Fruit fly (Drosophila melanogaster) whole organism, prepupa: Measurements from ENCODE around the gene CG31661.
A peak's percentile ranks its signal among the peaks of the same experiment; 100 is the strongest.

Experiments
- Blimp-1 ChIP-seq: fragments of 200-800 bp; sonication (Bioruptor generic); optimal IDR thresholded peaks from 3 replicates; lab custom pipeline; 2017; ENCODE audit warnings: missing biosample characterization, missing genetic modification characterization, mild to moderate bottlenecking, moderate library complexity, missing genetic modification reagents
- CG10631 ChIP-seq: fragments of 200-800 bp; sonication (Bioruptor generic); optimal IDR thresholded peaks from 2 replicates; lab custom pipeline; 2016; ENCODE audit warnings: missing biosample characterization, missing genetic modification characterization
- CG11294 ChIP-seq: fragments of 200-800 bp; sonication (Bioruptor generic); IDR thresholded peaks from 2 replicates; pipeline ENCODE4 v1.3.6; 2022; ENCODE audit warnings: missing biosample characterization, missing genetic modification characterization
- CG11762 ChIP-seq: fragments of 200-800 bp; sonication (Bioruptor generic); optimal IDR thresholded peaks from 3 replicates; lab custom pipeline; 2016; ENCODE audit warnings: missing biosample characterization, missing genetic modification characterization; ENCODE audit not compliant: insufficient read depth
- CG11902 ChIP-seq: fragments of 200-800 bp; sonication (Bioruptor generic); optimal IDR thresholded peaks from 3 replicates; lab custom pipeline; 2016; ENCODE audit warnings: missing biosample characterization, missing genetic modification characterization
- CG15336 ChIP-seq: fragments of 200-800 bp; sonication (Bioruptor generic); IDR thresholded peaks from 2 replicates; pipeline ENCODE4 v1.3.6; 2022; ENCODE audit warnings: missing biosample characterization, missing genetic modification characterization
- CG1621 ChIP-seq: fragments of 200-800 bp; sonication (Bioruptor generic); optimal IDR thresholded peaks from 3 replicates; lab custom pipeline; 2018; ENCODE audit warnings: missing biosample characterization, mild to moderate bottlenecking, missing genetic modification characterization
- CG3032 ChIP-seq: fragments of 200-800 bp; optimal IDR thresholded peaks from 2 replicates; lab custom pipeline; 2019; ENCODE audit warnings: missing biosample characterization, mild to moderate bottlenecking, missing genetic modification characterization, moderate library complexity
- CG31627 ChIP-seq: fragments of 200-800 bp; sonication (Bioruptor generic); optimal IDR thresholded peaks from 3 replicates; lab custom pipeline; 2016; ENCODE audit warnings: missing biosample characterization, missing genetic modification characterization
- CG32006 ChIP-seq: fragments of 200-800 bp; sonication (Bioruptor generic); optimal IDR thresholded peaks from 3 replicates; lab custom pipeline; 2017; ENCODE audit warnings: missing biosample characterization, mild to moderate bottlenecking, missing genetic modification characterization
- CG34406 ChIP-seq: fragments of 200-800 bp; sonication (Bioruptor generic); optimal IDR thresholded peaks from 3 replicates; lab custom pipeline; 2016; ENCODE audit warnings: missing biosample characterization, missing genetic modification characterization
- CG3919 ChIP-seq: fragments of 200-800 bp; sonication (Bioruptor generic); optimal IDR thresholded peaks from 3 replicates; lab custom pipeline; 2016; ENCODE audit warnings: missing biosample characterization, missing genetic modification characterization
- CG4318 ChIP-seq: fragments of 200-800 bp; sonication (Bioruptor generic); optimal IDR thresholded peaks from 3 replicates; lab custom pipeline; 2017; ENCODE audit warnings: missing biosample characterization, mild to moderate bottlenecking, missing genetic modification characterization
- CG6276 ChIP-seq: fragments of 200-800 bp; sonication (Bioruptor generic); optimal IDR thresholded peaks from 2 replicates; lab custom pipeline; 2017; ENCODE audit warnings: missing biosample characterization, mild to moderate bottlenecking, missing genetic modification characterization
- CG6792 ChIP-seq: fragments of 200-800 bp; sonication (Bioruptor generic); optimal IDR thresholded peaks from 3 replicates; lab custom pipeline; 2016; ENCODE audit warnings: missing biosample characterization, missing genetic modification characterization
- CG6808 ChIP-seq: fragments of 200-800 bp; sonication (Bioruptor generic); optimal IDR thresholded peaks from 3 replicates; lab custom pipeline; 2017; ENCODE audit warnings: missing biosample characterization, missing genetic modification characterization, mild to moderate bottlenecking, moderate library complexity, missing genetic modification reagents
- CG6854 ChIP-seq: fragments of 200-800 bp; sonication (Bioruptor generic); optimal IDR thresholded peaks from 2 replicates; lab custom pipeline; 2017; ENCODE audit warnings: missing biosample characterization, mild to moderate bottlenecking, missing genetic modification characterization
- CG7368 ChIP-seq: fragments of 200-800 bp; sonication (Bioruptor generic); optimal IDR thresholded peaks from 3 replicates; lab custom pipeline; 2016; ENCODE audit warnings: missing biosample characterization, missing genetic modification characterization
- CG8119 ChIP-seq: fragments of 200-800 bp; sonication (Bioruptor generic); IDR thresholded peaks from 3 replicates; pipeline ENCODE4 v1.3.6; 2022; ENCODE audit warnings: missing biosample characterization, missing genetic modification characterization
- CG8319 ChIP-seq: fragments of 200-800 bp; sonication (Bioruptor generic); optimal IDR thresholded peaks from 3 replicates; lab custom pipeline; 2016; ENCODE audit warnings: missing biosample characterization, missing genetic modification characterization
- CG8632 ChIP-seq: fragments of 200-800 bp; sonication (Bioruptor generic); optimal IDR thresholded peaks from 3 replicates; lab custom pipeline; 2016; ENCODE audit warnings: missing biosample characterization, missing genetic modification characterization
- CG9139 ChIP-seq: fragments of 200-800 bp; sonication (Bioruptor generic); optimal IDR thresholded peaks from 3 replicates; lab custom pipeline; 2017; ENCODE audit warnings: missing biosample characterization, mild to moderate bottlenecking, missing genetic modification characterization
- Eip75B ChIP-seq: fragments of 200-800 bp; sonication (Bioruptor generic); optimal IDR thresholded peaks from 3 replicates; lab custom pipeline; 2016; ENCODE audit warnings: missing biosample characterization, missing genetic modification characterization
- Eip78C ChIP-seq: fragments of 200-800 bp; sonication (Bioruptor generic); peaks from one replicate; lab custom pipeline; 2016; ENCODE audit warnings: missing biosample characterization, missing genetic modification characterization
- Ets21C ChIP-seq: fragments of 200-800 bp; sonication (Bioruptor generic); optimal IDR thresholded peaks from 3 replicates; lab custom pipeline; 2016; ENCODE audit warnings: missing biosample characterization, missing genetic modification characterization
- Ets96B ChIP-seq: fragments of 200-800 bp; optimal IDR thresholded peaks from 2 replicates; lab custom pipeline; 2019; ENCODE audit warnings: missing biosample characterization, mild to moderate bottlenecking, missing genetic modification characterization, moderate library complexity
- Gug ChIP-seq: fragments of 200-800 bp; sonication (Bioruptor generic); IDR thresholded peaks from 2 replicates; pipeline ENCODE4 v1.3.6; 2022; ENCODE audit warnings: missing biosample characterization, missing genetic modification characterization
- Hr38 ChIP-seq: sonication (Bioruptor generic); optimal IDR thresholded peaks from 2 replicates; lab custom pipeline; 2016; ENCODE audit warnings: missing biosample characterization, missing genetic modification characterization
- Hr4 ChIP-seq: fragments of 200-800 bp; sonication (Bioruptor generic); optimal IDR thresholded peaks from 3 replicates; lab custom pipeline; 2016; ENCODE audit warnings: missing biosample characterization, missing genetic modification characterization
- Met ChIP-seq: fragments of 200-800 bp; sonication (Bioruptor generic); optimal IDR thresholded peaks from 3 replicates; lab custom pipeline; 2016; ENCODE audit warnings: missing biosample characterization, missing genetic modification characterization
- OdsH ChIP-seq: fragments of 200-800 bp; sonication (Bioruptor generic); optimal IDR thresholded peaks from 3 replicates; lab custom pipeline; 2016; ENCODE audit warnings: missing biosample characterization, missing genetic modification characterization
- Smox ChIP-seq: fragments of 200-800 bp; sonication (Bioruptor generic); optimal IDR thresholded peaks from 3 replicates; lab custom pipeline; 2016; ENCODE audit warnings: missing biosample characterization, missing genetic modification characterization
- Sox102F ChIP-seq: fragments of 200-800 bp; sonication (Bioruptor generic); optimal IDR thresholded peaks from 2 replicates; lab custom pipeline; 2016; ENCODE audit warnings: missing biosample characterization, mild to moderate bottlenecking, missing genetic modification characterization
- Sox14 ChIP-seq: fragments of 200-800 bp; sonication (Bioruptor generic); optimal IDR thresholded peaks from 3 replicates; lab custom pipeline; 2016; ENCODE audit warnings: missing biosample characterization, missing genetic modification characterization
- Sox15 ChIP-seq: fragments of 200-800 bp; sonication (Bioruptor generic); optimal IDR thresholded peaks from 3 replicates; lab custom pipeline; 2016; ENCODE audit warnings: missing biosample characterization, missing genetic modification characterization
- achi ChIP-seq: fragments of 200-800 bp; sonication (Bioruptor generic); optimal IDR thresholded peaks from 3 replicates; lab custom pipeline; 2016; ENCODE audit warnings: missing biosample characterization, missing genetic modification characterization
- acj6 ChIP-seq: fragments of 200-800 bp; sonication (Bioruptor generic); optimal IDR thresholded peaks from 3 replicates; lab custom pipeline; 2016; ENCODE audit warnings: missing biosample characterization, missing genetic modification characterization
- cyc ChIP-seq: fragments of 200-800 bp; sonication (Bioruptor generic); optimal IDR thresholded peaks from 3 replicates; lab custom pipeline; 2016; ENCODE audit warnings: missing biosample characterization, missing genetic modification characterization
- dsx ChIP-seq: fragments of 200-800 bp; optimal IDR thresholded peaks from 3 replicates; lab custom pipeline; 2019; ENCODE audit warnings: missing biosample characterization, mild to moderate bottlenecking, missing genetic modification characterization, moderate library complexity; ENCODE audit not compliant: poor library complexity, severe bottlenecking
- eg ChIP-seq: fragments of 200-800 bp; sonication (Bioruptor generic); IDR thresholded peaks from 3 replicates; pipeline ENCODE4 v1.3.6; 2022; ENCODE audit warnings: missing biosample characterization, missing genetic modification characterization
- esn ChIP-seq: fragments of 200-800 bp; sonication (Bioruptor generic); optimal IDR thresholded peaks from 2 replicates; lab custom pipeline; 2016; ENCODE audit warnings: missing biosample characterization, mild to moderate bottlenecking, missing genetic modification characterization, moderate library complexity
- fd85E ChIP-seq: fragments of 200-800 bp; sonication (Bioruptor generic); optimal IDR thresholded peaks from 3 replicates; lab custom pipeline; 2016; ENCODE audit warnings: missing biosample characterization, missing genetic modification characterization
- fkh ChIP-seq: fragments of 200-800 bp; sonication (Bioruptor generic); optimal IDR thresholded peaks from 3 replicates; lab custom pipeline; 2017; ENCODE audit warnings: missing biosample characterization, mild to moderate bottlenecking, missing genetic modification characterization, moderate library complexity
- lz ChIP-seq: fragments of 200-800 bp; sonication (Bioruptor generic); optimal IDR thresholded peaks from 3 replicates; lab custom pipeline; 2016; ENCODE audit warnings: missing biosample characterization, missing genetic modification characterization
- net ChIP-seq: fragments of 200-800 bp; sonication (Bioruptor generic); optimal IDR thresholded peaks from 3 replicates; lab custom pipeline; 2016; ENCODE audit warnings: missing biosample characterization, missing genetic modification characterization
- pdm3 ChIP-seq: fragments of 200-800 bp; sonication (Bioruptor generic); optimal IDR thresholded peaks from 3 replicates; lab custom pipeline; 2016; ENCODE audit warnings: missing biosample characterization, missing genetic modification characterization
- salr ChIP-seq, 2 experiments: fragments of 200-800 bp; sonication (Bioruptor generic); optimal IDR thresholded peaks; 3 replicates each; lab custom pipeline; 2016 to 2018; ENCODE audit warnings: missing biosample characterization in 2 of 2, missing genetic modification characterization in 2 of 2, mild to moderate bottlenecking in 1 of 2
- spab ChIP-seq: fragments of 200-800 bp; sonication (Bioruptor generic); optimal IDR thresholded peaks from 2 replicates; lab custom pipeline; 2017; ENCODE audit warnings: missing biosample characterization, mild to moderate bottlenecking, missing genetic modification characterization, missing genetic modification reagents
- ss ChIP-seq, 2 experiments: fragments of 200-800 bp; sonication (Bioruptor generic); optimal IDR thresholded peaks; 2 replicates in 1 of 2; 3 replicates in 1 of 2; lab custom pipeline; 2017 to 2018; ENCODE audit warnings: mild to moderate bottlenecking in 2 of 2, missing biosample characterization in 2 of 2, missing genetic modification characterization in 2 of 2, moderate library complexity in 1 of 2
- svp ChIP-seq: fragments of 200-800 bp; sonication (Bioruptor generic); peaks from one replicate; lab custom pipeline; 2016; ENCODE audit warnings: missing biosample characterization, missing genetic modification characterization
- topi ChIP-seq: fragments of 200-800 bp; sonication (Bioruptor generic); optimal IDR thresholded peaks from 3 replicates; lab custom pipeline; 2016; ENCODE audit warnings: missing biosample characterization, missing genetic modification characterization
- vri ChIP-seq: fragments of 200-800 bp; sonication (Bioruptor generic); optimal IDR thresholded peaks from 3 replicates; lab custom pipeline; 2016; ENCODE audit warnings: missing biosample characterization, mild to moderate bottlenecking, missing genetic modification characterization

Gene CG31661

DNA sequence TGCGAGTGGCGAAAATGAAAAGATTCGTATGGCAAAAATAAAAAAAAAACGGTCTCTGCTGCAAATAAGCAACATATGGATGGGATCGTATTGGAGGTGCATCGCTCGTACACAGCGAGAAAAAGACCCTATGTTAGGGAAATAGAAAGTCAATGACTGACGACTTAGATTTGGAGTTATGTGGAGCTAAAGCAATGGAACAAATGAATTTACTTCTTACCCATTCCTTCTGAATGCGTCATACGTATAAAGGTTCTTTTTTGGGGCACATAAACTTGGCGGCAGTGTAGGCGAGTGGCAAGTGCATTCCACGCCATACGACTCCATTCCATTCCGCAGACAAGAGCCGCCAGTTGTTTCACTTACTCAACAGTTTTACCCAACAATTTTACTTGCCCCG, 26.3 kb upstream of the CG31661 start:
- TF ChIP-seq CG3032 (tag; lab: Kevin White, UChicago) (peak; percentile 79), net (GFP tag; lab: Kevin White, UChicago) (peak; percentile 74), Eip78C (GFP tag; lab: Kevin White, UChicago) (peak; percentile 96), CG10631 (GFP tag; lab: Kevin White, UChicago) (peak; percentile 77), Ets96B (peak; percentile 84), Hr38 (GFP tag; lab: Kevin White, UChicago) (no peak), Sox14 (GFP tag; lab: Kevin White, UChicago) (peak; percentile 80), CG8119 (GFP tag; lab: Robert Waterston, UW) (peak; percentile 42; the same call in 2 of the 3 replicates), lz (peak; percentile 79), CG3919 (GFP tag; lab: Kevin White, UChicago) (peak; percentile 81), spab (peak; percentile 78), fd85E (GFP tag; lab: Kevin White, UChicago) (peak; percentile 19), CG6276 (peak; percentile 22), CG6808 (GFP tag; lab: Kevin White, UChicago) (peak; percentile 79), CG15336 (GFP tag; lab: Robert Waterston, UW) (peak; percentile 50; the same call in 1 of the 2 replicates), CG32006 (peak; percentile 60), Sox15 (GFP tag; lab: Kevin White, UChicago) (peak; percentile 58), fkh (GFP tag; lab: Kevin White, UChicago) (no peak), CG11762 (GFP tag; lab: Kevin White, UChicago) (peak; percentile 67), CG31627 (peak; percentile 78), Gug (GFP tag; lab: Robert Waterston, UW) (peak; percentile 31; the same call in 1 of the 2 replicates), ss (GFP tag; optimal IDR thresholded peaks at IDR 0.05; lab: Kevin White, UChicago) (peak; percentile 58 to 80), CG8632 (GFP tag; lab: Kevin White, UChicago) (peak; percentile 74), Hr4 (peak; percentile 66), acj6 (peak; percentile 75), Sox102F (GFP tag; lab: Kevin White, UChicago) (peak; percentile 77), salr (GFP tag; optimal IDR thresholded peaks at IDR 0.05; lab: Kevin White, UChicago) (peak; percentile 34 to 65), CG6792 (peak; percentile 83), topi (GFP tag; lab: Kevin White, UChicago) (peak; percentile 80), CG4318 (GFP tag; lab: Kevin White, UChicago) (no peak), CG34406 (GFP tag; lab: Kevin White, UChicago) (peak; percentile 69), esn (GFP tag; lab: Kevin White, UChicago) (peak; percentile 82), vri (GFP tag; lab: Kevin White, UChicago) (peak; percentile 57), CG7368 (GFP tag; lab: Kevin White, UChicago) (peak; percentile 82), CG6854 (GFP tag; lab: Kevin White, UChicago) (peak; percentile 28), CG8319 (GFP tag; lab: Kevin White, UChicago) (peak; percentile 70), CG11902 (peak; percentile 70), Smox (peak; percentile 69), dsx (GFP tag; lab: Kevin White, UChicago) (peak; percentile 74), pdm3 (GFP tag; lab: Kevin White, UChicago) (peak; percentile 77), CG11294 (no peak), OdsH (peak; percentile 73), Met (GFP tag; lab: Kevin White, UChicago) (peak; percentile 84), Blimp-1 (GFP tag; lab: Kevin White, UChicago) (peak; percentile 37), eg (0 out of 3 replicates have a peak, but pooled peaks have one; percentile 47), svp (GFP tag; lab: Kevin White, UChicago) (peak; percentile 89), CG1621 (tag; lab: Kevin White, UChicago) (peak; percentile 76), Eip75B (GFP tag; lab: Kevin White, UChicago) (peak; percentile 78), Ets21C (GFP tag; lab: Kevin White, UChicago) (peak; percentile 56), CG9139 (GFP tag; lab: Kevin White, UChicago) (peak; percentile 65), achi (GFP tag; lab: Kevin White, UChicago) (peak; percentile 75), cyc (peak; percentile 76)
